Worm (Caenorhabditis elegans) whole organism, L2 larva: ENCODE data around the gene C17H11.2.

Source experiments
- C34F6.9 ChIP-seq: fragments of 150-350 bp; optimal IDR thresholded peaks from 2 replicates; lab custom pipeline; 2014; ENCODE audit warnings: missing biosample characterization, missing genetic modification characterization
- F13H6.1 ChIP-seq: sonication (generic microtip); optimal IDR thresholded peaks from 2 replicates; lab custom pipeline; 2016; ENCODE audit warnings: missing genetic modification characterization, missing compliant biosample characterization
- R02D3.7 ChIP-seq: fragments of 150-350 bp; optimal IDR thresholded peaks from 2 replicates; lab custom pipeline; 2014; ENCODE audit warnings: missing biosample characterization, missing genetic modification characterization
- Y55F3AM.14 ChIP-seq: fragments of 200-800 bp; sonication (Bioruptor generic); optimal IDR thresholded peaks from 2 replicates; lab custom pipeline; 2018; ENCODE audit warnings: mild to moderate bottlenecking, missing genetic modification characterization, missing compliant biosample characterization
- ama-1 ChIP-seq: fragments of 150-350 bp; optimal IDR thresholded peaks from 2 replicates; lab custom pipeline; 2018; ENCODE audit warnings: inconsistent platforms
- blmp-1 ChIP-seq: sonication (generic microtip); optimal IDR thresholded peaks from 2 replicates; lab custom pipeline; 2017; ENCODE audit warnings: missing genetic modification characterization, mild to moderate bottlenecking, missing compliant biosample characterization, antibody characterized with exemption, moderate library complexity; ENCODE audit not compliant: insufficient read depth
- ceh-82 ChIP-seq: fragments of 150-350 bp; optimal IDR thresholded peaks from 2 replicates; lab custom pipeline; 2014; ENCODE audit warnings: missing biosample characterization, missing genetic modification characterization
- dmd-4 ChIP-seq: sonication (generic microtip); optimal IDR thresholded peaks from 2 replicates; lab custom pipeline; 2017; ENCODE audit warnings: missing biosample characterization, missing genetic modification characterization
- egl-27 ChIP-seq: sonication (generic microtip); optimal IDR thresholded peaks from 3 replicates; lab custom pipeline; 2017; ENCODE audit warnings: missing biosample characterization, missing genetic modification reagents, missing genetic modification characterization
- elt-1 ChIP-seq: fragments of 150-350 bp; optimal IDR thresholded peaks from 2 replicates; lab custom pipeline; 2014; ENCODE audit warnings: missing biosample characterization, missing genetic modification characterization
- elt-3 ChIP-seq: sonication (generic microtip); optimal IDR thresholded peaks from 2 replicates; lab custom pipeline; 2017; ENCODE audit warnings: missing biosample characterization, missing genetic modification characterization
- fos-1 ChIP-seq: fragments of 150-350 bp; optimal IDR thresholded peaks from 2 replicates; lab custom pipeline; 2014; ENCODE audit warnings: missing biosample characterization, missing genetic modification characterization
- gmeb-1 ChIP-seq: fragments of 150-350 bp; optimal IDR thresholded peaks from 2 replicates; lab custom pipeline; 2014; ENCODE audit warnings: missing biosample characterization, missing genetic modification characterization
- lin-11 ChIP-seq: fragments of 150-350 bp; sonication (generic microtip); optimal IDR thresholded peaks from 2 replicates; lab custom pipeline; 2014; ENCODE audit warnings: missing biosample characterization, missing genetic modification characterization, inconsistent platforms, mixed read lengths
- lin-13 ChIP-seq: fragments of 150-350 bp; optimal IDR thresholded peaks from 2 replicates; lab custom pipeline; 2014; ENCODE audit warnings: missing biosample characterization, missing genetic modification reagents, missing genetic modification characterization
- lin-39 ChIP-seq: fragments of 150-350 bp; optimal IDR thresholded peaks from 2 replicates; lab custom pipeline; 2014; ENCODE audit warnings: missing biosample characterization, missing genetic modification reagents, missing genetic modification characterization
- lsy-2 ChIP-seq, 2 experiments: fragments of 150-350 bp in 1 of 2; sonication (generic microtip) in 1 of 2; optimal IDR thresholded peaks; 2 replicates each; lab custom pipeline; 2014 to 2017; ENCODE audit warnings: missing biosample characterization in 2 of 2, missing genetic modification characterization in 2 of 2
- mbf-1 ChIP-seq: sonication (generic microtip); optimal IDR thresholded peaks from 2 replicates; lab custom pipeline; 2017; ENCODE audit warnings: missing biosample characterization, missing genetic modification characterization
- mdl-1 ChIP-seq, 2 experiments: fragments of 150-350 bp in 1 of 2; sonication (generic microtip) in 1 of 2; optimal IDR thresholded peaks; 2 replicates each; lab custom pipeline; 2017; ENCODE audit warnings: missing biosample characterization in 2 of 2, missing genetic modification characterization in 2 of 2
- nhr-10 ChIP-seq: sonication (generic microtip); optimal IDR thresholded peaks from 2 replicates; lab custom pipeline; 2017; ENCODE audit warnings: missing biosample characterization, missing genetic modification characterization
- nhr-12 ChIP-seq: fragments of 150-350 bp; optimal IDR thresholded peaks from 2 replicates; lab custom pipeline; 2014; ENCODE audit warnings: missing biosample characterization, missing genetic modification characterization
- nhr-129 ChIP-seq: fragments of 150-350 bp; optimal IDR thresholded peaks from 2 replicates; lab custom pipeline; 2014; ENCODE audit warnings: missing biosample characterization, missing genetic modification characterization
- nhr-21 ChIP-seq: fragments of 150-350 bp; optimal IDR thresholded peaks from 2 replicates; lab custom pipeline; 2014; ENCODE audit warnings: missing biosample characterization, missing genetic modification characterization
- nhr-23 ChIP-seq: fragments of 150-350 bp; optimal IDR thresholded peaks from 2 replicates; lab custom pipeline; 2014; ENCODE audit warnings: missing biosample characterization, missing genetic modification reagents, missing genetic modification characterization
- nhr-237 ChIP-seq: fragments of 150-350 bp; optimal IDR thresholded peaks from 2 replicates; lab custom pipeline; 2014; ENCODE audit warnings: missing biosample characterization, missing genetic modification characterization
- nhr-25 ChIP-seq: fragments of 150-350 bp; sonication (generic microtip); optimal IDR thresholded peaks from 3 replicates; lab custom pipeline; 2014; ENCODE audit warnings: missing biosample characterization, missing genetic modification characterization
- nhr-6 ChIP-seq: fragments of 150-350 bp; optimal IDR thresholded peaks from 2 replicates; lab custom pipeline; 2014; ENCODE audit warnings: missing biosample characterization, missing genetic modification characterization
- nhr-77 ChIP-seq: fragments of 150-350 bp; optimal IDR thresholded peaks from 2 replicates; lab custom pipeline; 2014; ENCODE audit warnings: missing biosample characterization, missing genetic modification characterization
- peb-1 ChIP-seq: fragments of 150-350 bp; optimal IDR thresholded peaks from 2 replicates; lab custom pipeline; 2014; ENCODE audit warnings: missing biosample characterization, missing genetic modification characterization
- sem-4 ChIP-seq: fragments of 150-350 bp; optimal IDR thresholded peaks from 2 replicates; lab custom pipeline; 2014; ENCODE audit warnings: missing biosample characterization, missing genetic modification reagents, missing genetic modification characterization
- sma-3 ChIP-seq: sonication (generic microtip); optimal IDR thresholded peaks from 2 replicates; lab custom pipeline; 2016; ENCODE audit warnings: missing genetic modification reagents, missing genetic modification characterization, missing compliant biosample characterization
- sma-9 ChIP-seq, 2 experiments: fragments of 150-350 bp in 1 of 2; sonication (generic microtip) in 1 of 2; optimal IDR thresholded peaks; 2 replicates each; lab custom pipeline; 2014 to 2016; ENCODE audit warnings: missing genetic modification characterization in 2 of 2, mild to moderate bottlenecking in 1 of 2, missing biosample characterization in 1 of 2, missing compliant biosample characterization in 1 of 2, missing genetic modification reagents in 1 of 2, moderate library complexity in 1 of 2
- snpc-4 ChIP-seq: fragments of 150-350 bp; optimal IDR thresholded peaks from 2 replicates; lab custom pipeline; 2014; ENCODE audit warnings: missing biosample characterization, missing genetic modification characterization
- unc-39 ChIP-seq: fragments of 150-350 bp; optimal IDR thresholded peaks from 2 replicates; lab custom pipeline; 2014; ENCODE audit warnings: missing biosample characterization, missing genetic modification characterization
- unc-55 ChIP-seq: fragments of 150-350 bp; sonication (generic microtip); optimal IDR thresholded peaks from 3 replicates; lab custom pipeline; 2014; ENCODE audit warnings: missing biosample characterization, missing genetic modification reagents, missing genetic modification characterization
- zag-1 ChIP-seq: fragments of 150-350 bp; optimal IDR thresholded peaks from 2 replicates; lab custom pipeline; 2014; ENCODE audit warnings: missing biosample characterization, missing genetic modification characterization
- ztf-1 ChIP-seq: fragments of 200-800 bp; sonication (Bioruptor generic); conservative IDR thresholded peaks from 2 replicates; pipeline ENCODE4 v1.3.6; 2022; ENCODE audit warnings: missing genetic modification characterization, missing compliant biosample characterization
- ztf-11 ChIP-seq: sonication (generic microtip); optimal IDR thresholded peaks from 2 replicates; lab custom pipeline; 2017; ENCODE audit warnings: missing biosample characterization, missing genetic modification characterization
- ztf-4 ChIP-seq: fragments of 150-350 bp; optimal IDR thresholded peaks from 2 replicates; lab custom pipeline; 2014; ENCODE audit warnings: missing biosample characterization, missing genetic modification characterization

Gene C17H11.2

DNA sequence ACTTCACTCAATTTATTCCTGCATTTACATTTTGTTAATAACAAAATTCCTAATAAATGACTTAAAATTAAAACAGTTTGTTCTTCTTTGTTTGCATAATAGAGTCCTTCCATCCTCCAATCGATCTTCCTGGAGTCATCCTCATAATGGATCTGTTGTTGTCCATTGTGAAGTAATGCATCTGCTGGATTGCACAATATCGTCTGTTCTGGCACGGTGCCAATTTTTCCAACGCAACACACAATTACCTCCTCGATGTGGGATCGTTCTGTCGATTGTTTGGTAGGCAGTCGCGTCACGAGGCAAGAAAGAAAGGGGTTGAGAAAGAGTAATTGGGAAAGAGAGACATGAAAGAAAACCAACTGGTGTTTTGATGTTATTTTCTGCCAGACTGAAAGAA is 9.7 kb upstream of the C17H11.2 start (continued):
- TF ChIP-seq blmp-1 (tag; lab: Kevin White, UChicago) (no peak), fos-1 (tag; lab: Kevin White, UChicago) (no peak), nhr-10 (tag; lab: Kevin White, UChicago) (no peak), lin-11 (tag; lab: Kevin White, UChicago) (no peak), ceh-82 (tag; lab: Kevin White, UChicago) (no peak), lin-13 (GFP tag; lab: Kevin White, UChicago) (no peak), nhr-77 (no peak), elt-1 (no peak), nhr-12 (tag; lab: Kevin White, UChicago) (no peak), ztf-11 (tag; lab: Kevin White, UChicago) (no peak), sem-4 (tag; lab: Kevin White, UChicago) (no peak), nhr-6 (tag; lab: Kevin White, UChicago) (peak; percentile 3), mbf-1 (tag; lab: Kevin White, UChicago) (no peak), C34F6.9 (no peak), unc-55 (GFP tag; lab: Kevin White, UChicago) (peak; percentile 7), nhr-25 (tag; lab: Kevin White, UChicago) (peak; percentile 55), nhr-237 (tag; lab: Kevin White, UChicago) (no peak), snpc-4 (no peak), dmd-4 (tag; lab: Kevin White, UChicago) (no peak), peb-1 (tag; lab: Kevin White, UChicago) (no peak), sma-3 (GFP tag; lab: Kevin White, UChicago) (no peak), unc-39 (tag; lab: Kevin White, UChicago) (no peak), sma-9 (GFP tag; optimal IDR thresholded peaks at IDR 0.05; lab: Kevin White, UChicago) (no peak), sma-9 (tag; optimal IDR thresholded peaks at IDR 0.05; lab: Kevin White, UChicago) (no peak), nhr-21 (tag; lab: Kevin White, UChicago) (no peak), elt-3 (tag; lab: Kevin White, UChicago) (no peak)

DNA sequence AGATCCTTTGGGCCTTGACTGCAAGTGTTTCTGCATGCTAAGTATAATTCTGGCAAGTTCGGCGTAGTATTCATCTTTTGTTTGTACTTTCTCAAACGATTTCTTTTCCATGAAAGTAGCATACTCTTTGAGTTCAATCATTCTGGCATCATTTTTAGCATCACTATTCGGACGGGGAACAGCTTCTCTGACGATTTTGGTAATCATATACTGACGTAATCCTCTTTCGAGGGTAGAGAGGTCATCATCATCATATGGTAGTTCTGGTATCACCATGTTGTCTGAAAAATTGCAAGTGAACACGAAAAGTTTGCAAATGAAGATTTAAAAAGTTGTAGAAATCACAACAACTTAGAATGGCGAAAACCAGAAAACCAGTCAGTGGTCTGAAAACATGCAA is 6.9 kb upstream of the C17H11.2 start, which contains the start of gene F22F1.3:
Gene F22F1.3 (minus strand): TSS at position 281 of the 400 bp plus-strand sequence.
- TF ChIP-seq Y55F3AM.14 (no peak), R02D3.7 (tag; lab: Kevin White, UChicago) (no peak), nhr-12 (tag; lab: Kevin White, UChicago) (no peak), nhr-237 (tag; lab: Kevin White, UChicago) (no peak), nhr-6 (tag; lab: Kevin White, UChicago) (no peak), nhr-21 (tag; lab: Kevin White, UChicago) (no peak), nhr-129 (tag; lab: Kevin White, UChicago) (no peak)

DNA sequence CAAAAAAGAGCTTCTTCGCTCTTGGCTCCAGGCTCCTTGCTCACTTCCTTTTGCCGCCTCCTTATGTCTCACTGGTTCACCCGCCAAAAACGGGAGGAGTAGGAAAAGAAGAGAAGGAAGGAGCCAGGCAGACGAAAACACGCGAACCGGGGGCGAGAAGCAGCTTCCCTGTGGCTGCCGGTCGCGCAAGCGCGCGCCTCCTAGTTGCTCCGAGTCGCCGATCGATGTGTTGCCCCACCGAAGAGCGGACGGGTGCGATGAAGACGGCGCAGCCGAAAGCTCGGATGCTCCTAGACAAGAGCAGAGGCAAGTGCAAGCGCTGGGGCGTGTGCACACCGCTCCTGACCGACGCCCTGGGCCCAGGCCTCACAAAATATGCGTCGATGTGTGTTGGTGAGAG is 6.2 kb upstream of the C17H11.2 start:
- TF ChIP-seq unc-55 (GFP tag; lab: Kevin White, UChicago) (peak; percentile 25), ama-1 (lab: Kevin White, UChicago) (no peak), sem-4 (tag; lab: Kevin White, UChicago) (no peak), ztf-4 (no peak), gmeb-1 (tag; lab: Kevin White, UChicago) (no peak), zag-1 (tag; lab: Kevin White, UChicago) (peak; percentile 68), nhr-129 (tag; lab: Kevin White, UChicago) (peak; percentile 46), F13H6.1 (tag; lab: Kevin White, UChicago) (peak; percentile 48), ztf-1 (0 out of 2 replicates have a peak, but pooled peaks have one; percentile 78), egl-27 (tag; lab: Kevin White, UChicago) (peak; percentile 10), fos-1 (tag; lab: Kevin White, UChicago) (no peak), nhr-21 (tag; lab: Kevin White, UChicago) (no peak), lin-39 (tag; lab: Kevin White, UChicago) (no peak), lsy-2 (tag; optimal IDR thresholded peaks at IDR 0.05; lab: Kevin White, UChicago) (peak; percentile 5 to 7), ceh-82 (tag; lab: Kevin White, UChicago) (no peak), lin-11 (tag; lab: Kevin White, UChicago) (peak; percentile 38), sma-9 (GFP tag; optimal IDR thresholded peaks at IDR 0.05; lab: Kevin White, UChicago) (peak; percentile 25), sma-9 (tag; optimal IDR thresholded peaks at IDR 0.05; lab: Kevin White, UChicago) (no peak), nhr-23 (tag; lab: Kevin White, UChicago) (no peak), mdl-1 (tag; optimal IDR thresholded peaks at IDR 0.05; lab: Kevin White, UChicago) (peak; percentile 6 to 32), Y55F3AM.14 (peak; percentile 40), C34F6.9 (peak; percentile 30), R02D3.7 (tag; lab: Kevin White, UChicago) (no peak), snpc-4 (no peak)
